Fruit fly (Drosophila melanogaster) whole organism, embryonic: ENCODE measurements around the gene Hn.

Source experiments
- CG10462 ChIP-seq: fragments of 200-800 bp; sonication (Bioruptor generic); optimal IDR thresholded peaks from 2 replicates; lab custom pipeline; 2016; ENCODE audit warnings: missing biosample characterization, missing genetic modification characterization
- CG10543 ChIP-seq: fragments of 200-800 bp; sonication (Bioruptor generic); optimal IDR thresholded peaks from 3 replicates; lab custom pipeline; 2017; ENCODE audit warnings: missing biosample characterization, mild to moderate bottlenecking, missing genetic modification characterization, moderate library complexity
- CG11504 ChIP-seq: fragments of 200-800 bp; sonication (Bioruptor generic); optimal IDR thresholded peaks from 3 replicates; lab custom pipeline; 2019; ENCODE audit warnings: missing biosample characterization, mild to moderate bottlenecking, missing genetic modification characterization, moderate library complexity
- CG1233 ChIP-seq: fragments of 200-800 bp; sonication (Bioruptor generic); optimal IDR thresholded peaks from 4 replicates; lab custom pipeline; 2018; ENCODE audit warnings: missing biosample characterization, mild to moderate bottlenecking, missing genetic modification characterization
- CG12942 ChIP-seq: fragments of 200-800 bp; sonication (Bioruptor generic); optimal IDR thresholded peaks from 3 replicates; lab custom pipeline; 2016; ENCODE audit warnings: missing biosample characterization, missing genetic modification characterization
- CG15696 ChIP-seq: fragments of 200-800 bp; sonication (Bioruptor generic); optimal IDR thresholded peaks from 2 replicates; lab custom pipeline; 2019; ENCODE audit warnings: missing biosample characterization, mild to moderate bottlenecking, missing genetic modification characterization, moderate library complexity
- CG16815 ChIP-seq: fragments of 200-800 bp; sonication (Bioruptor generic); optimal IDR thresholded peaks from 3 replicates; lab custom pipeline; 2017; ENCODE audit warnings: missing biosample characterization, mild to moderate bottlenecking, missing genetic modification characterization
- CG17568 ChIP-seq: fragments of 200-800 bp; sonication (Bioruptor generic); optimal IDR thresholded peaks from 2 replicates; lab custom pipeline; 2018; ENCODE audit warnings: missing biosample characterization, mild to moderate bottlenecking, missing genetic modification characterization, moderate library complexity
- CG31388 ChIP-seq: fragments of 200-800 bp; sonication (Bioruptor generic); optimal IDR thresholded peaks from 2 replicates; lab custom pipeline; 2016; ENCODE audit warnings: missing biosample characterization, missing genetic modification characterization
- CG3163 ChIP-seq: fragments of 200-800 bp; sonication (Bioruptor generic); optimal IDR thresholded peaks from 3 replicates; lab custom pipeline; 2016; ENCODE audit warnings: missing biosample characterization, missing genetic modification characterization
- CG32532 ChIP-seq: fragments of 200-800 bp; sonication (Bioruptor generic); IDR thresholded peaks from 2 replicates; pipeline ENCODE4 v1.3.6; 2022; ENCODE audit warnings: missing biosample characterization, missing genetic modification characterization
- CG33213 ChIP-seq: fragments of 200-800 bp; sonication (Bioruptor generic); optimal IDR thresholded peaks from 3 replicates; lab custom pipeline; 2016; ENCODE audit warnings: missing biosample characterization, missing genetic modification characterization
- CG4854 ChIP-seq: fragments of 200-800 bp; sonication (Bioruptor generic); optimal IDR thresholded peaks from 2 replicates; lab custom pipeline; 2016; ENCODE audit warnings: missing biosample characterization, missing genetic modification characterization, inconsistent platforms
- CG6813 ChIP-seq: fragments of 200-800 bp; sonication (Bioruptor generic); optimal IDR thresholded peaks from 2 replicates; lab custom pipeline; 2017; ENCODE audit warnings: missing biosample characterization, missing genetic modification characterization, mild to moderate bottlenecking, moderate library complexity, missing genetic modification reagents
- CG8290 ChIP-seq, 3 experiments: fragments of 200-800 bp; sonication (Bioruptor generic); optimal IDR thresholded peaks; 2 replicates each; lab custom pipeline; 2016 to 2019; ENCODE audit warnings: missing biosample characterization in 3 of 3, missing genetic modification characterization in 3 of 3, mild to moderate bottlenecking in 2 of 3, moderate library complexity in 1 of 3
- CG9437 ChIP-seq: fragments of 200-800 bp; sonication (Bioruptor generic); optimal IDR thresholded peaks from 2 replicates; lab custom pipeline; 2018; ENCODE audit warnings: missing biosample characterization, mild to moderate bottlenecking, missing genetic modification characterization
- CrebB ChIP-seq: fragments of 200-800 bp; sonication (Bioruptor generic); optimal IDR thresholded peaks from 3 replicates; lab custom pipeline; 2018; ENCODE audit warnings: missing biosample characterization, mild to moderate bottlenecking, missing genetic modification characterization
- Dfd ChIP-seq, 2 experiments: fragments of >200 bp; optimal IDR thresholded peaks; 2 replicates each; lab custom pipeline; 2017; ENCODE audit warnings: missing biosample characterization in 2 of 2, missing genetic modification characterization in 2 of 2
- Hand ChIP-seq: fragments of 200-800 bp; sonication (Bioruptor generic); optimal IDR thresholded peaks from 2 replicates; lab custom pipeline; 2017; ENCODE audit warnings: mild to moderate bottlenecking, missing biosample characterization, missing genetic modification reagents, missing genetic modification characterization
- Med ChIP-seq: fragments of 200-800 bp; sonication (Bioruptor generic); peaks from one replicate; lab custom pipeline; 2016; ENCODE audit warnings: missing biosample characterization, missing genetic modification characterization, mild to moderate bottlenecking, inconsistent platforms, moderate library complexity
- Pdp1 ChIP-seq, 2 experiments: fragments of 200-800 bp; sonication (Bioruptor generic); optimal IDR thresholded peaks; 3 replicates each; lab custom pipeline; 2016; ENCODE audit warnings: missing biosample characterization in 2 of 2, missing genetic modification characterization in 2 of 2, mild to moderate bottlenecking in 1 of 2, moderate library complexity in 1 of 2
- Trl ChIP-seq, 3 experiments: fragments of >200 bp in 2 of 3; fragments of 200-800 bp in 1 of 3; sonication (Bioruptor generic) in 1 of 3; optimal IDR thresholded peaks; 2 replicates in 1 of 3; 3 replicates in 2 of 3; lab custom pipeline; 2016 to 2017; ENCODE audit warnings: missing biosample characterization in 1 of 3, missing genetic modification characterization in 1 of 3
- ac ChIP-seq: fragments of 200-800 bp; sonication (Bioruptor generic); optimal IDR thresholded peaks from 3 replicates; lab custom pipeline; 2017; ENCODE audit warnings: missing biosample characterization, mild to moderate bottlenecking, missing genetic modification characterization
- cg ChIP-seq: fragments of 200-800 bp; sonication (Bioruptor generic); optimal IDR thresholded peaks from 3 replicates; lab custom pipeline; 2019; ENCODE audit warnings: missing biosample characterization, mild to moderate bottlenecking, missing genetic modification characterization, moderate library complexity
- chinmo ChIP-seq: fragments of 200-800 bp; sonication (Bioruptor generic); IDR thresholded peaks from 4 replicates; pipeline ENCODE4 v1.3.6; 2022; ENCODE audit warnings: missing biosample characterization, missing genetic modification characterization; ENCODE audit not compliant: partially characterized antibody
- crol ChIP-seq: fragments of 200-800 bp; sonication (Bioruptor generic); IDR thresholded peaks from 2 replicates; pipeline ENCODE4 v1.3.6; 2022; ENCODE audit warnings: missing biosample characterization, missing genetic modification characterization
- eve ChIP-seq, 2 experiments: fragments of >200 bp; optimal IDR thresholded peaks; 2 replicates each; lab custom pipeline; 2017; ENCODE audit warnings: missing biosample characterization in 2 of 2, missing genetic modification characterization in 2 of 2
- fd64A ChIP-seq: fragments of 200-800 bp; sonication (Bioruptor generic); optimal IDR thresholded peaks from 3 replicates; lab custom pipeline; 2018; ENCODE audit warnings: missing biosample characterization, mild to moderate bottlenecking, missing genetic modification characterization
- grn ChIP-seq: fragments of 200-800 bp; sonication (Bioruptor generic); optimal IDR thresholded peaks from 3 replicates; lab custom pipeline; 2017; ENCODE audit warnings: missing biosample characterization, missing genetic modification characterization
- lab ChIP-seq: fragments of 200-800 bp; sonication (Bioruptor generic); optimal IDR thresholded peaks from 3 replicates; lab custom pipeline; 2017; ENCODE audit warnings: missing biosample characterization, missing genetic modification characterization, mild to moderate bottlenecking, moderate library complexity, missing genetic modification reagents
- mirr ChIP-seq: fragments of 200-800 bp; sonication (Bioruptor generic); optimal IDR thresholded peaks from 3 replicates; lab custom pipeline; 2018; ENCODE audit warnings: missing biosample characterization, mild to moderate bottlenecking, missing genetic modification characterization
- rib ChIP-seq: fragments of 200-800 bp; sonication (Bioruptor generic); IDR thresholded peaks from 2 replicates; pipeline ENCODE4 v1.3.6; 2022; ENCODE audit warnings: missing biosample characterization, missing genetic modification characterization
- ro ChIP-seq: fragments of 200-800 bp; sonication (Bioruptor generic); IDR thresholded peaks from 2 replicates; pipeline ENCODE4 v1.3.6; 2022; ENCODE audit warnings: missing biosample characterization, missing genetic modification characterization
- sd ChIP-seq: fragments of 200-800 bp; sonication (Bioruptor generic); optimal IDR thresholded peaks from 3 replicates; lab custom pipeline; 2018; ENCODE audit warnings: missing biosample characterization, mild to moderate bottlenecking, missing genetic modification characterization, moderate library complexity
- sens ChIP-seq: fragments of 200-800 bp; sonication (Bioruptor generic); peaks from one replicate; lab custom pipeline; 2016; ENCODE audit warnings: missing biosample characterization, missing genetic modification characterization
- sob ChIP-seq: fragments of 200-800 bp; sonication (Bioruptor generic); IDR thresholded peaks from 2 replicates; pipeline ENCODE4 v1.3.6; 2022; ENCODE audit warnings: missing biosample characterization, missing genetic modification characterization
- stc ChIP-seq: fragments of 200-800 bp; sonication (Bioruptor generic); IDR thresholded peaks from 2 replicates; pipeline ENCODE4 v1.3.6; 2022; ENCODE audit warnings: missing biosample characterization, missing genetic modification characterization
- sug ChIP-seq: fragments of 200-800 bp; optimal IDR thresholded peaks from 2 replicates; lab custom pipeline; 2019; ENCODE audit warnings: missing biosample characterization, mild to moderate bottlenecking, missing genetic modification characterization, moderate library complexity
- tna ChIP-seq: fragments of 200-800 bp; sonication (Bioruptor generic); IDR thresholded peaks from 2 replicates; pipeline ENCODE4 v1.3.6; 2022; ENCODE audit warnings: missing biosample characterization, missing genetic modification characterization; ENCODE audit not compliant: partially characterized antibody
- vvl ChIP-seq: fragments of 200-800 bp; sonication (Bioruptor generic); IDR thresholded peaks from 2 replicates; pipeline ENCODE4 v1.3.6; 2022; ENCODE audit warnings: missing biosample characterization, missing genetic modification characterization
- yki ChIP-seq: fragments of >200 bp; optimal IDR thresholded peaks from 3 replicates; lab custom pipeline; 2018

The Hn gene

dm6 chr3L:7806503-7807216 is 46.4 kb downstream of the Hn start:
- peak; percentile 9 for TF ChIP-seq CG17568 (GFP tag; lab: Kevin White, UChicago)
- TF ChIP-seq stc (GFP tag; lab: Robert Waterston, UW): no peak
- peak; percentile 10 for TF ChIP-seq CG1233 (GFP tag; lab: Kevin White, UChicago)
- no peak for TF ChIP-seq CG31388 (GFP tag; lab: Kevin White, UChicago)
- TF ChIP-seq CG15696 (tag; lab: Kevin White, UChicago): peak; percentile 40
- peak; percentile 35 for TF ChIP-seq lab
- 0 out of 4 replicates have a peak, but pooled peaks have one; percentile 22 for TF ChIP-seq chinmo (GFP tag; lab: Robert Waterston, UW)
- no peak for TF ChIP-seq CG6813 (GFP tag; lab: Kevin White, UChicago)
- no peak for TF ChIP-seq CG8290 (GFP tag; optimal IDR thresholded peaks at IDR 0.05; lab: Kevin White, UChicago)
- peak in 1 of 2 experiments; percentile 28 for TF ChIP-seq CG8290 (tag; optimal IDR thresholded peaks at IDR 0.05; lab: Kevin White, UChicago)
- peak; percentile 41 for TF ChIP-seq grn (GFP tag; lab: Kevin White, UChicago)
- TF ChIP-seq CG10543 (GFP tag; lab: Kevin White, UChicago): peak; percentile 4
- TF ChIP-seq mirr (GFP tag; lab: Kevin White, UChicago): peak; percentile 10
- peak; percentile 4 for TF ChIP-seq CrebB (tag; lab: Kevin White, UChicago)
- TF ChIP-seq Pdp1 (GFP tag; optimal IDR thresholded peaks at IDR 0.05; lab: Kevin White, UChicago): peak in 1 of 2 experiments; percentile 95
- TF ChIP-seq Med (GFP tag; lab: Kevin White, UChicago): peak; percentile 64
- no peak for TF ChIP-seq CG3163 (GFP tag; lab: Kevin White, UChicago)

DNA sequence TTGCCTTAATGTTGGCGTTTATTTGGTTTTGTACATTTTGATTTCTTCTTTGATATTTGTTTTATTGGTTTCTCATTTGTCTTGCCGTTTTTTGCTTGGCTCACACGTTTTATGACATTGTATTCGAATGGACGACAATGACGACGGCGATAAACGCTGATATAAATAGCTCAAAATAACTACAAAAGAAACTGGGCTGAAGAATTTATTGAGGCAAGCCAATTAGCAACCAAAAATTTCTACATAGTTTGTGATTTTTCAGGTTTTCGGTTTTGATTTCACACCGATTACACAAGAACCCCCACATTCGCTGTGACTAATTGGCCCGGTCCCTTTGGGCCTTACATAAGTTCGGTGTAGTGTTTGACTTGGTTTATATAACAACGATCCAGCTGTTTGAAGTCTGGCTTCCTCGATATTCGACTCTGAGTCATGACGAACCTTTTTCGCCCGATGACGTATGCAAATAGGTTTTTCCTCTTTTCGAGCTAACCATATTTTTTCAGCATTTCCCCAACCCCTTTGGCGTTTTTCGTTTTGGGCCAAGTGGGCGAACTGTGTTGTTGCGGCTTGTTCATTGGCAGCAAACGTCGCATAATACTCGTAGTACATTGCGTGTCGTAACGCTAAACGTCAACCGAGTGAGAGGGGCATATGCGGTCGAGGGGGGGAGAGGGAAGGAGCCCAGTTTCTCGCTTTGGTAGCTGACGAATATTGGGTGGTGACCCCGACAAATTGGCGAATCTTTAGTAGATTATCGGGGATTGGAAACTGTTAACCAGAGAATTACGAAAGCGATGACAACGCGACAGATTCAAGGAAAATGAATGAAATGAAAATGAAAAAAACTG is 47.5 kb downstream of the Hn start:
- TF ChIP-seq CG16815 (GFP tag; lab: Kevin White, UChicago) (no peak), sens (GFP tag; lab: Kevin White, UChicago) (peak; percentile 1), crol (GFP tag; lab: Robert Waterston, UW) (peak; percentile 68), sd (tag; lab: Kevin White, UChicago) (peak; percentile 62), Pdp1 (GFP tag; optimal IDR thresholded peaks at IDR 0.05; lab: Kevin White, UChicago) (peak in 1 of 2 experiments; percentile 98), CG9437 (GFP tag; lab: Kevin White, UChicago) (peak; percentile 89), fd64A (no peak), tna (GFP tag; lab: Robert Waterston, UW) (peak; percentile 38; the same call in 1 of the 2 replicates), eve (GFP tag; optimal IDR thresholded peaks at IDR 0.05; lab: Kevin White, UChicago) (peak in 1 of 2 experiments; percentile 31), sob (0 out of 2 replicates have a peak, but pooled peaks have one; percentile 7), vvl (GFP tag; lab: Robert Waterston, UW) (0 out of 2 replicates have a peak, but pooled peaks have one; percentile 10), Hand (GFP tag; lab: Kevin White, UChicago) (no peak), chinmo (GFP tag; lab: Robert Waterston, UW) (0 out of 4 replicates have a peak, but pooled peaks have one; percentile 28), CG4854 (GFP tag; lab: Kevin White, UChicago) (no peak), rib (GFP tag; lab: Robert Waterston, UW) (0 out of 2 replicates have a peak, but pooled peaks have one; percentile 21)
- TF ChIP-seq, all 482 proteins: peak for 11

DNA sequence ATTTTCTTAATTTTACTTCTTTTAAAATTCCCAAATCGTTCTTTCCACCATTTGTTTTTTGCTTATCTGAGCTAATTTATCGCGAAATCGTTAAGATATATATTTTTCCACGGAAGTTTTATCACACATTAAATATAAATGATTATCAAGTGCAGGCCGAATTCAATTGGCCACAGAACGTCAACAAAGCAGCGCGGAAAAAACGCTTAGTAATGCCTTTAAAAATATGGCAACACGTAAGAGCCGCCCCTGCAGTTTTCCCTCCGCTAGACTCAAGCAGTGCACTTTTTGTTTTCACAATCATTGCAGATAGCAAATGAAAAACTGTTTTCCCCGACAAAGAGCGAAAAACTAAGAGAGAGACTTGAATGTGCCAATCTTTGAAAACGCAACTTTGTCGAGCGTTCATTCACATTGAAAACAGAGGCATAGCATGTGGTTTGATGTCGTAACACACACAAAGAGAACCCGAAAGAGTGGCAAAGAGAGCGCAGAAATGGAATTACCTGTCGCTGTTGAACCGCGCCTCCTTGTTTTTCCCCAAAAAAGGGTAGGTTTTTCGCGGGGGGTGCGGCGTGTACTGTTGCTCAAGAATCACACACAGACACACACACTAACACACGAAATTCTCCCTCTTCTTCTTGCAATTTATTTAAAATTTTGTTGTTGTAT is 48.4 kb downstream of the Hn start:
- TF ChIP-seq CG11504 (tag; lab: Kevin White, UChicago): peak; percentile 60
- peak; percentile 56 for TF ChIP-seq sd (tag; lab: Kevin White, UChicago)
- no peak for TF ChIP-seq ro (GFP tag; lab: Robert Waterston, UW)
- TF ChIP-seq sens (GFP tag; lab: Kevin White, UChicago): peak; percentile 58
- peak; percentile 25 for TF ChIP-seq yki (lab: Kevin White, UChicago)
- peak in 1 of 2 experiments; percentile 100 for TF ChIP-seq Pdp1 (GFP tag; optimal IDR thresholded peaks at IDR 0.05; lab: Kevin White, UChicago)
- TF ChIP-seq CG32532: peak; percentile 31; the same call in 1 of the 2 replicates
- TF ChIP-seq Trl (optimal IDR thresholded peaks at IDR 0.05; lab: Kevin White, UChicago): peak; percentile 78 to 89
- TF ChIP-seq Trl (GFP tag; optimal IDR thresholded peaks at IDR 0.05; lab: Kevin White, UChicago): no peak
- TF ChIP-seq CG10462 (GFP tag; lab: Kevin White, UChicago): no peak
- TF ChIP-seq CG12942: no peak
- TF ChIP-seq CG3163 (GFP tag; lab: Kevin White, UChicago): peak; percentile 97
- TF ChIP-seq CG33213 (GFP tag; lab: Kevin White, UChicago): no peak
- peak; percentile 29 for TF ChIP-seq sug (tag; lab: Kevin White, UChicago)
- TF ChIP-seq cg (GFP tag; lab: Kevin White, UChicago): peak; percentile 58
- no peak for TF ChIP-seq ac (GFP tag; lab: Kevin White, UChicago)
- no peak for TF ChIP-seq Dfd (GFP tag; optimal IDR thresholded peaks at IDR 0.05; lab: Kevin White, UChicago)
